Worm (Caenorhabditis elegans): ENCODE results near the gene pgp-11.

- TF ChIP-seq aptf-3 (GFP tag; IDR thresholded peaks at IDR 0.05) (no peak), somi-1 (GFP tag; optimal IDR thresholded peaks at IDR 0.05) (no peak), lin-40 (tag; optimal IDR thresholded peaks at IDR 0.05) (no peak), pha-4 (tag; optimal IDR thresholded peaks at IDR 0.05) (no peak), athp-1 (tag; optimal IDR thresholded peaks at IDR 0.05) (no peak), mxl-1 (tag; optimal IDR thresholded peaks at IDR 0.05) (no peak), snpc-3.4 (tag; optimal IDR thresholded peaks at IDR 0.05) (no peak), Y53G8AR.9 (GFP tag; conservative IDR thresholded peaks at IDR 0.05) (no peak), dox-1 (GFP tag; IDR thresholded peaks at IDR 0.05) (no peak), rec-8 (tag; optimal IDR thresholded peaks at IDR 0.05) (no peak), ama-1 (optimal IDR thresholded peaks at IDR 0.05) (no peak), ama-1 (GFP tag; optimal IDR thresholded peaks at IDR 0.05) (no peak), unc-130 (GFP tag; optimal IDR thresholded peaks at IDR 0.05) (no peak), repo-1 (tag; optimal IDR thresholded peaks at IDR 0.05) (no peak)
Measured at ce11 chrII:8034617-8035016, 30.6 kb upstream of the pgp-11 start.

Data from whole organism, young adult.